Fruit fly (Drosophila melanogaster): ENCODE data around the gene gny.

Gene gny

dm6 chr2L:10381890-10382450 lies 2.1 kb downstream of the gny start, which contains the start of gene CG5096 (continued):
- TF ChIP-seq CG8388 (GFP tag; optimal IDR thresholded peaks at IDR 0.05) = peak; percentile 82
- no peak for TF ChIP-seq Lhr (GFP tag; optimal IDR thresholded peaks at IDR 0.05)
- peak; percentile 71 for TF ChIP-seq CG31365 (tag; optimal IDR thresholded peaks at IDR 0.05)
- TF ChIP-seq bowl (GFP tag; IDR thresholded peaks at IDR 0.05) = peak; percentile 53; the same call in 1 of the 2 replicates
- peak; percentile 87 for TF ChIP-seq CG18262 (tag; optimal IDR thresholded peaks at IDR 0.05)
- peak; percentile 78 for TF ChIP-seq Camta (GFP tag; optimal IDR thresholded peaks at IDR 0.05)
- TF ChIP-seq ro (GFP tag; IDR thresholded peaks at IDR 0.05) = peak; percentile 39; the same call in 1 of the 2 replicates
- no peak for TF ChIP-seq Hr78 (GFP tag; optimal IDR thresholded peaks at IDR 0.05)
- peak; percentile 67 for TF ChIP-seq Vsx1 (GFP tag; optimal IDR thresholded peaks at IDR 0.05)
- TF ChIP-seq Mes4 (GFP tag; optimal IDR thresholded peaks at IDR 0.05) = peak; percentile 29
- no peak for TF ChIP-seq CG10565 (GFP tag; optimal IDR thresholded peaks at IDR 0.05)
- TF ChIP-seq CG8089 (GFP tag; optimal IDR thresholded peaks at IDR 0.05) = peak; percentile 64
- peak; percentile 81 for TF ChIP-seq phol (tag; optimal IDR thresholded peaks at IDR 0.05)
- TF ChIP-seq Blimp-1 (GFP tag; optimal IDR thresholded peaks at IDR 0.05) = peak; percentile 85
- TF ChIP-seq Myb (GFP tag; optimal IDR thresholded peaks at IDR 0.05) = peak; percentile 68
- peak; percentile 63; the same call in 1 of the 3 replicates for TF ChIP-seq CG6175 (GFP tag; IDR thresholded peaks at IDR 0.05)
- no peak for TF ChIP-seq Dref (GFP tag; IDR thresholded peaks at IDR 0.05)
- peak; percentile 95 for TF ChIP-seq PHDP (tag; optimal IDR thresholded peaks at IDR 0.05)
- peak; percentile 92 for TF ChIP-seq unpg (GFP tag; optimal IDR thresholded peaks at IDR 0.05)
- peak; percentile 82 for TF ChIP-seq ash1 (GFP tag; optimal IDR thresholded peaks at IDR 0.05)
- peak; percentile 86 for TF ChIP-seq Oli (tag; optimal IDR thresholded peaks at IDR 0.05)
- peak; percentile 83 for TF ChIP-seq CG11085 (GFP tag; IDR thresholded peaks at IDR 0.05)
- peak; percentile 47 for TF ChIP-seq CG2202 (tag; optimal IDR thresholded peaks at IDR 0.05)
- peak; percentile 71 for TF ChIP-seq pnt (GFP tag; optimal IDR thresholded peaks at IDR 0.05)
- TF ChIP-seq Dp (GFP tag; optimal IDR thresholded peaks at IDR 0.05) = no peak
- TF ChIP-seq CG3065 (GFP tag; optimal IDR thresholded peaks at IDR 0.05) = peak; percentile 32
- TF ChIP-seq CG9727 (GFP tag; optimal IDR thresholded peaks at IDR 0.05) = peak; percentile 79
- peak; percentile 82; the same call in 1 of the 2 replicates for TF ChIP-seq ttk (GFP tag; IDR thresholded peaks at IDR 0.05)
- peak; percentile 52 for TF ChIP-seq CG30431 (GFP tag; optimal IDR thresholded peaks at IDR 0.05)
- TF ChIP-seq CG7745 (tag; optimal IDR thresholded peaks at IDR 0.05) = no peak
- peak; percentile 92 for TF ChIP-seq CG14014 (GFP tag; IDR thresholded peaks at IDR 0.05)
- peak; percentile 84 for TF ChIP-seq B-H2 (GFP tag; optimal IDR thresholded peaks at IDR 0.05)
- peak; percentile 93 for TF ChIP-seq grau (tag; optimal IDR thresholded peaks at IDR 0.05)
- TF ChIP-seq Atf3 (GFP tag; optimal IDR thresholded peaks at IDR 0.05) = peak; percentile 37
- TF ChIP-seq hkb (optimal IDR thresholded peaks at IDR 0.05) = no peak
- TF ChIP-seq hkb (GFP tag; IDR thresholded peaks at IDR 0.05) = peak; percentile 96
- no peak for TF ChIP-seq Dll (GFP tag; IDR thresholded peaks at IDR 0.05; ENCODE audit: partially characterized antibody)
- peak; percentile 81 for TF ChIP-seq ems (GFP tag; optimal IDR thresholded peaks at IDR 0.05)
- peak; percentile 49 for TF ChIP-seq CG2116 (GFP tag; optimal IDR thresholded peaks at IDR 0.05)
- peak; percentile 81 for TF ChIP-seq D19B (GFP tag; optimal IDR thresholded peaks at IDR 0.05)
- TF ChIP-seq Meics (GFP tag; optimal IDR thresholded peaks at IDR 0.05) = peak; percentile 91
- TF ChIP-seq Xrp1 (GFP tag; IDR thresholded peaks at IDR 0.05) = peak; percentile 89
- TF ChIP-seq twi (tag; optimal IDR thresholded peaks at IDR 0.05) = peak; percentile 73
- peak; percentile 89 for TF ChIP-seq Awh (GFP tag; IDR thresholded peaks at IDR 0.05)
- TF ChIP-seq en (GFP tag; optimal IDR thresholded peaks at IDR 0.05) = peak; percentile 72
- TF ChIP-seq CG32767 (GFP tag; IDR thresholded peaks at IDR 0.05) = peak; percentile 82
- no peak for TF ChIP-seq unc-4 (GFP tag; IDR thresholded peaks at IDR 0.05; ENCODE audit: partially characterized antibody)
- no peak; the same call in 1 of the 2 replicates for TF ChIP-seq CG8765 (GFP tag; IDR thresholded peaks at IDR 0.05)
- TF ChIP-seq ind (GFP tag; optimal IDR thresholded peaks at IDR 0.05) = peak; percentile 85
- no peak for TF ChIP-seq Bgb (GFP tag; IDR thresholded peaks at IDR 0.05; ENCODE audit: partially characterized antibody)
